Worm (Caenorhabditis elegans) whole organism, L2 larva: ENCODE data around the gene cpr-4.

Experiments
- alr-1 ChIP-seq: fragments of 150-350 bp; optimal IDR thresholded peaks from 2 replicates; lab custom pipeline; 2014; ENCODE audit warnings: missing biosample characterization, missing genetic modification characterization
- aly-2 ChIP-seq: fragments of 150-350 bp; optimal IDR thresholded peaks from 2 replicates; lab custom pipeline; 2014; ENCODE audit warnings: missing biosample characterization, missing genetic modification characterization
- blmp-1 ChIP-seq: sonication (generic microtip); optimal IDR thresholded peaks from 2 replicates; lab custom pipeline; 2017; ENCODE audit warnings: missing genetic modification characterization, mild to moderate bottlenecking, missing compliant biosample characterization, antibody characterized with exemption, moderate library complexity; ENCODE audit not compliant: insufficient read depth
- ceh-82 ChIP-seq: fragments of 150-350 bp; optimal IDR thresholded peaks from 2 replicates; lab custom pipeline; 2014; ENCODE audit warnings: missing biosample characterization, missing genetic modification characterization
- elt-1 ChIP-seq: fragments of 150-350 bp; optimal IDR thresholded peaks from 2 replicates; lab custom pipeline; 2014; ENCODE audit warnings: missing biosample characterization, missing genetic modification characterization
- fos-1 ChIP-seq: fragments of 150-350 bp; optimal IDR thresholded peaks from 2 replicates; lab custom pipeline; 2014; ENCODE audit warnings: missing biosample characterization, missing genetic modification characterization
- lsy-2 ChIP-seq, 2 experiments: fragments of 150-350 bp in 1 of 2; sonication (generic microtip) in 1 of 2; optimal IDR thresholded peaks; 2 replicates each; lab custom pipeline; 2014 to 2017; ENCODE audit warnings: missing biosample characterization in 2 of 2, missing genetic modification characterization in 2 of 2
- nhr-10 ChIP-seq: sonication (generic microtip); optimal IDR thresholded peaks from 2 replicates; lab custom pipeline; 2017; ENCODE audit warnings: missing biosample characterization, missing genetic modification characterization
- nhr-21 ChIP-seq: fragments of 150-350 bp; optimal IDR thresholded peaks from 2 replicates; lab custom pipeline; 2014; ENCODE audit warnings: missing biosample characterization, missing genetic modification characterization
- nhr-25 ChIP-seq: fragments of 150-350 bp; sonication (generic microtip); optimal IDR thresholded peaks from 3 replicates; lab custom pipeline; 2014; ENCODE audit warnings: missing biosample characterization, missing genetic modification characterization
- snpc-4 ChIP-seq: fragments of 150-350 bp; optimal IDR thresholded peaks from 2 replicates; lab custom pipeline; 2014; ENCODE audit warnings: missing biosample characterization, missing genetic modification characterization
- unc-39 ChIP-seq: fragments of 150-350 bp; optimal IDR thresholded peaks from 2 replicates; lab custom pipeline; 2014; ENCODE audit warnings: missing biosample characterization, missing genetic modification characterization
- zag-1 ChIP-seq: fragments of 150-350 bp; optimal IDR thresholded peaks from 2 replicates; lab custom pipeline; 2014; ENCODE audit warnings: missing biosample characterization, missing genetic modification characterization
- ztf-4 ChIP-seq: fragments of 150-350 bp; optimal IDR thresholded peaks from 2 replicates; lab custom pipeline; 2014; ENCODE audit warnings: missing biosample characterization, missing genetic modification characterization

DNA sequence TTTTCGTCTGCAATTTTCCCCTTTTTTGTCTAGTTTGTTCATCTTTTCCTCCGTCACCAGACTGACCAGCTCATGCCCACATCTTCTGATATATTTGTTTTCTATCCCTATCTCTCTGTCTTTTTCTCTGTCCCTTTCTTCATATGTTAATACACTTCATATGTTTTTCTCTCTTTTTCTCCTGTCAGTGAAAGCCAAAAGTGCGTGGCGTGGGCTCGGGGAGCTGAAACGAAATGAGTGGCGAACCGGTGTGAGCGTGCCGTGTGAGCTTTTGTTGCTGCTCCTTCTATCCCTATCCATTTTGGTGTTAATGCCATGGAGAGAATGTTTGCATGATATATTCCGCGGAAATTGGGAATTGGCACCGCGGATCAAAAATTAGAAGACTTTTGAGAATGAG lies 17.4 kb downstream of the cpr-4 start:
- no peak for TF ChIP-seq elt-1 (tag; lab: Kevin White, UChicago)
- TF ChIP-seq ztf-4 (tag; lab: Kevin White, UChicago) = no peak
- TF ChIP-seq unc-39 (tag; lab: Kevin White, UChicago) = no peak
- TF ChIP-seq nhr-21 = no peak
- TF ChIP-seq nhr-10 (tag; lab: Kevin White, UChicago) = no peak
- no peak for TF ChIP-seq lsy-2 (tag; optimal IDR thresholded peaks at IDR 0.05; lab: Kevin White, UChicago)
- TF ChIP-seq ceh-82 (tag; lab: Kevin White, UChicago) = no peak
- no peak for TF ChIP-seq blmp-1 (tag; lab: Kevin White, UChicago)
- TF ChIP-seq aly-2 (tag; lab: Kevin White, UChicago) = no peak
- no peak for TF ChIP-seq nhr-25 (tag; lab: Kevin White, UChicago)
- no peak for TF ChIP-seq snpc-4 (tag; lab: Kevin White, UChicago)
- TF ChIP-seq fos-1 (tag; lab: Kevin White, UChicago) = no peak
- no peak for TF ChIP-seq alr-1 (tag; lab: Kevin White, UChicago)
- no peak for TF ChIP-seq zag-1 (tag; lab: Kevin White, UChicago)
